Worm (Caenorhabditis elegans) whole organism, L1 larva: ENCODE results near the gene Y57G11C.8.
"Not testable (repeated sequence)": the region's sequence is repeated elsewhere in the genome, so short reads cannot be mapped to it uniquely, and the experiment has no call there.

Experiments
- aha-1 ChIP-seq: fragments of 150-350 bp; optimal IDR thresholded peaks from 2 replicates; lab custom pipeline; 2014; ENCODE audit warnings: missing biosample characterization, missing genetic modification characterization
- blmp-1 ChIP-seq: fragments of 150-350 bp; optimal IDR thresholded peaks from 2 replicates; lab custom pipeline; 2014; ENCODE audit warnings: missing biosample characterization, missing genetic modification characterization
- ceh-63 ChIP-seq: fragments of 200-800 bp; sonication (Bioruptor generic); optimal IDR thresholded peaks from 2 replicates; lab custom pipeline; 2018; ENCODE audit warnings: mild to moderate bottlenecking, missing genetic modification characterization, missing compliant biosample characterization
- ceh-8 ChIP-seq: fragments of 200-800 bp; sonication (Bioruptor generic); optimal IDR thresholded peaks from 2 replicates; lab custom pipeline; 2018; ENCODE audit warnings: mild to moderate bottlenecking, missing genetic modification characterization, moderate library complexity, missing compliant biosample characterization
- ceh-82 ChIP-seq, 3 experiments: fragments of 150-350 bp in 1 of 3; sonication (generic microtip) in 2 of 3; optimal IDR thresholded peaks; 2 replicates each; lab custom pipeline; 2014 to 2017; ENCODE audit warnings: missing biosample characterization in 3 of 3, missing genetic modification characterization in 3 of 3
- dpl-1 ChIP-seq, 3 experiments: fragments of 150-350 bp in 2 of 3; sonication (generic microtip) in 1 of 3; optimal IDR thresholded peaks; 2 replicates each; lab custom pipeline; 2014 to 2017; ENCODE audit warnings: missing biosample characterization in 3 of 3, missing genetic modification characterization in 3 of 3, missing genetic modification reagents in 3 of 3
- efl-1 ChIP-seq, 4 experiments: fragments of 150-350 bp; optimal IDR thresholded peaks in 3 of 4; peaks in 1 of 4; 1 replicate in 1 of 4; 2 replicates in 3 of 4; lab custom pipeline; 2014; ENCODE audit warnings: missing biosample characterization in 2 of 4, missing genetic modification characterization in 2 of 4, missing genetic modification reagents in 2 of 4
- efl-3 ChIP-seq: fragments of 200-800 bp; sonication (Bioruptor generic); optimal IDR thresholded peaks from 2 replicates; lab custom pipeline; 2018; ENCODE audit warnings: mild to moderate bottlenecking, missing genetic modification characterization, missing compliant biosample characterization
- egl-13 ChIP-seq: sonication (generic microtip); optimal IDR thresholded peaks from 2 replicates; lab custom pipeline; 2016; ENCODE audit warnings: missing genotype, missing genetic modification reagents, missing genetic modification characterization, missing compliant biosample characterization
- egl-27 ChIP-seq, 2 experiments: fragments of 150-350 bp in 1 of 2; sonication (generic microtip); optimal IDR thresholded peaks; 3 replicates each; lab custom pipeline; 2017 to 2018; ENCODE audit warnings: missing biosample characterization in 2 of 2, missing genetic modification characterization in 2 of 2, missing genetic modification reagents in 2 of 2
- jun-1 ChIP-seq: fragments of 150-350 bp; optimal IDR thresholded peaks from 2 replicates; lab custom pipeline; 2014; ENCODE audit warnings: missing biosample characterization, missing genetic modification reagents, missing genetic modification characterization
- lin-35 ChIP-seq, 2 experiments: fragments of 150-350 bp; optimal IDR thresholded peaks; 2 replicates each; lab custom pipeline; 2014; ENCODE audit warnings: missing biosample characterization in 2 of 2, missing genetic modification characterization in 2 of 2, missing genetic modification reagents in 2 of 2
- lin-39 ChIP-seq: fragments of 150-350 bp; optimal IDR thresholded peaks from 2 replicates; lab custom pipeline; 2014; ENCODE audit warnings: missing biosample characterization, missing genetic modification reagents, missing genetic modification characterization
- lir-3 ChIP-seq: sonication (generic microtip); optimal IDR thresholded peaks from 2 replicates; lab custom pipeline; 2016; ENCODE audit warnings: mild to moderate bottlenecking, missing genetic modification characterization, moderate library complexity, missing compliant biosample characterization; ENCODE audit not compliant: poor library complexity
- mef-2 ChIP-seq: fragments of 150-350 bp; optimal IDR thresholded peaks from 2 replicates; lab custom pipeline; 2014; ENCODE audit warnings: missing biosample characterization, missing genetic modification characterization
- mep-1 ChIP-seq: fragments of 150-350 bp; optimal IDR thresholded peaks from 2 replicates; lab custom pipeline; 2014; ENCODE audit warnings: missing biosample characterization, missing genetic modification characterization
- nhr-12 ChIP-seq: sonication (generic microtip); optimal IDR thresholded peaks from 2 replicates; lab custom pipeline; 2017; ENCODE audit warnings: missing biosample characterization, missing genetic modification characterization
- nhr-19 ChIP-seq: fragments of 200-800 bp; sonication (Bioruptor generic); conservative IDR thresholded peaks from 2 replicates; pipeline ENCODE4 v1.3.6; 2022; ENCODE audit warnings: missing genetic modification characterization, missing compliant biosample characterization
- nhr-20 ChIP-seq: sonication (generic microtip); optimal IDR thresholded peaks from 2 replicates; lab custom pipeline; 2016; ENCODE audit warnings: mild to moderate bottlenecking, missing genetic modification characterization, missing compliant biosample characterization
- nhr-237 ChIP-seq: fragments of 150-350 bp; optimal IDR thresholded peaks from 2 replicates; lab custom pipeline; 2014; ENCODE audit warnings: missing biosample characterization, missing genetic modification characterization
- nhr-84 ChIP-seq: sonication (generic microtip); optimal IDR thresholded peaks from 2 replicates; lab custom pipeline; 2017; ENCODE audit warnings: missing biosample characterization, missing genetic modification characterization
- pag-3 ChIP-seq: sonication (generic microtip); optimal IDR thresholded peaks from 2 replicates; lab custom pipeline; 2017; ENCODE audit warnings: missing genetic modification characterization, mild to moderate bottlenecking, missing compliant biosample characterization, antibody characterized with exemption, borderline replicate concordance; ENCODE audit not compliant: insufficient read depth
- pax-3 ChIP-seq: fragments of 200-800 bp; sonication (Bioruptor generic); optimal IDR thresholded peaks from 2 replicates; lab custom pipeline; 2018; ENCODE audit warnings: mild to moderate bottlenecking, missing genetic modification characterization, moderate library complexity, missing compliant biosample characterization
- pqm-1 ChIP-seq: sonication (generic microtip); optimal IDR thresholded peaks from 3 replicates; lab custom pipeline; 2017; ENCODE audit warnings: missing biosample characterization, missing genetic modification characterization
- rnt-1 ChIP-seq: sonication (generic microtip); optimal IDR thresholded peaks from 2 replicates; lab custom pipeline; 2016; ENCODE audit warnings: mild to moderate bottlenecking, missing genetic modification characterization, moderate library complexity, missing compliant biosample characterization
- sox-4 ChIP-seq: sonication (generic microtip); optimal IDR thresholded peaks from 2 replicates; lab custom pipeline; 2016; ENCODE audit warnings: missing genetic modification characterization, missing compliant biosample characterization
- tlp-1 ChIP-seq: fragments of 150-350 bp; optimal IDR thresholded peaks from 2 replicates; lab custom pipeline; 2014; ENCODE audit warnings: missing biosample characterization, missing genetic modification characterization
- unc-30 ChIP-seq: sonication (generic microtip); optimal IDR thresholded peaks from 2 replicates; lab custom pipeline; 2017; ENCODE audit warnings: missing biosample characterization, missing genetic modification characterization
- unc-86 ChIP-seq: sonication (generic microtip); optimal IDR thresholded peaks from 2 replicates; lab custom pipeline; 2016; ENCODE audit warnings: missing genetic modification characterization, missing compliant biosample characterization
- unc-98 ChIP-seq: fragments of 200-800 bp; sonication (Bioruptor generic); IDR thresholded peaks from 2 replicates; pipeline ENCODE4 v1.3.6; 2022; ENCODE audit warnings: missing genetic modification characterization, missing compliant biosample characterization

The Y57G11C.8 gene

DNA sequence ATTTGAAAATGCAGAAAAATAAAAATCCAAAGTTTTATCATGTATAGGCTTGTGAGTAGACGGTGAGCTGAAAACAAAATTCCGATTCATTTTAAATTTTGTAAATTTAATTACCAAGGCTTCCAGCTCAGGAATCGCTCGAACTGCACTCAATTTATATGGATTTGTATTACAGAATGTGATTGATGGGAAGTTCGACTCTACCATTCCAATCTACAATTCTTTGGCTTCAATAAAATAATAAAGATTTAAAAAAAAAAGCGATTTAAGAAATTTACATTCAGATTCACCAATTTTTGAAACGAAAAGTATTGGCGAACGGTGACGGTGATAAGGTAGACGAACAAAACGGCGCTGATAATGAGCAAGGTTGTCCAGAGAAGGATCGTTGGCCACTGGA, 11.0 kb upstream of the Y57G11C.8 start:
- no peak for TF ChIP-seq pqm-1
- TF ChIP-seq efl-1 (optimal IDR thresholded peaks at IDR 0.05; lab: Kevin White, UChicago), result no peak
- TF ChIP-seq efl-1 (GFP tag; optimal IDR thresholded peaks at IDR 0.05 in 1 of 2; lab: Kevin White, UChicago), result peak in 1 of 2 experiments; percentile 42
- TF ChIP-seq, all 84 proteins: peak for 1

DNA sequence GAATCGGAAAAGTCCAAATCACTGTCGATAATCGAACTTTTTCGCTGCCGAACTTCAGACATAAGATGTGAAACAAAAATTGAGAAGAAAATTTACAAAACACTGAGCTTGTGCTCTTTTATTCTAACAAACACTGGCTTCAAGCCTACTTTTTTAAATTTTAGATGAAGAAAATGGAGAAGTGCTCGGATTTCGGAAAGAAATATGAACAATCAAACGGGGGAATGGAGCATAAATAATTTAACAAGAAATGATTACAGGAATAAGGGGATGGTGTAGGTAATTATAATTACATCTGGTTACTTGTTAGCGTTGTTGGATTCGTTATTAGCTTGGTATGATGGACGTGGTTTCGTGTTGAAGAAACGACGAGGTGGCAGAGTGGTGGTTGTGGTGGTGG, 10.3 kb upstream of the Y57G11C.8 start, which contains the start of gene degl-1:
degl-1 (minus strand) TSS at position 101 of the 400 bp plus-strand sequence.
- TF ChIP-seq nhr-84 (tag; lab: Kevin White, UChicago) (no peak), nhr-20 (no peak), unc-30 (tag; lab: Kevin White, UChicago) (no peak), rnt-1 (tag; lab: Kevin White, UChicago) (no peak), nhr-19 (GFP tag; lab: Robert Waterston, UW) (no peak)

- TF ChIP-seq aha-1 (no peak), dpl-1 (GFP tag; optimal IDR thresholded peaks at IDR 0.05; lab: Kevin White, UChicago) (peak in 1 of 3 experiments; percentile 10), efl-1 (optimal IDR thresholded peaks at IDR 0.05; lab: Kevin White, UChicago) (no peak), efl-1 (GFP tag; optimal IDR thresholded peaks at IDR 0.05 in 1 of 2; lab: Kevin White, UChicago) (peak in 1 of 2 experiments; percentile 60), egl-27 (tag; optimal IDR thresholded peaks at IDR 0.05; lab: Kevin White, UChicago) (no peak), pag-3 (tag; lab: Kevin White, UChicago) (no peak), efl-3 (no peak), sox-4 (no peak), tlp-1 (tag; lab: Kevin White, UChicago) (no peak), nhr-12 (tag; lab: Kevin White, UChicago) (no peak), mep-1 (tag; lab: Kevin White, UChicago) (no peak), ceh-8 (GFP tag; lab: Kevin White, UChicago) (no peak), nhr-237 (tag; lab: Kevin White, UChicago) (no peak), pqm-1 (no peak), jun-1 (tag; lab: Kevin White, UChicago) (no peak), blmp-1 (tag; lab: Kevin White, UChicago) (no peak), ceh-63 (GFP tag; lab: Kevin White, UChicago) (no peak), egl-13 (tag; lab: Kevin White, UChicago) (no peak), pax-3 (tag; lab: Kevin White, UChicago) (no peak), mef-2 (tag; lab: Kevin White, UChicago) (no peak), lin-39 (tag; lab: Kevin White, UChicago) (no peak), unc-86 (tag; lab: Kevin White, UChicago) (peak; percentile 68), unc-98 (GFP tag; lab: Robert Waterston, UW) (no peak), lir-3 (tag; lab: Kevin White, UChicago) (no peak)
Measured at ce11 chrIV:14773280-14774071, 8.2 kb upstream of the Y57G11C.8 start, which contains the start of gene Y57G11C.36. Gene Y57G11C.36 (minus strand): TSS chrIV:14773781.

DNA sequence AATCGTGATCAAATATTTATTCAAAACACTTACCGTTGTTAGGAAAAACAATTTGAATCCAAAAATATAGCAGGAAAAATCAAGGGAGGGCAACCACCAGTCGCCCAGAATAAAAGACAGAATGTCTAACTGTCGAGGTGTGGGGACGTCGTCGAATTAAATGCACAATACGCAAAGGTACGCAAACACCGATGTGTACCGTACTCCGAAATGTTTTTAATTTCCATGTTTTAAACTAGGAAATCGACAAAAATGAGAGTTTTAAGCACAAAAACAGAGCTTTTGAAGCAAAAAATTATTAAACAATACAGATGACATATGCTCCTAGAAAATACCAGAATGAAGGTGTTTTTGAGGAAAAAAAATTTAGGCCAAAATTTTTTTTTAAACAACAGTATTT, 7.2 kb upstream of the Y57G11C.8 start, which contains the start of gene Y57G11C.51:
Y57G11C.51 (minus strand) TSS at position 101 of the 400 bp plus-strand sequence.
- TF ChIP-seq unc-30 (tag; lab: Kevin White, UChicago); ceh-82 (tag; optimal IDR thresholded peaks at IDR 0.05; lab: Kevin White, UChicago); lin-35 (GFP tag; optimal IDR thresholded peaks at IDR 0.05; lab: Kevin White, UChicago): not testable (repeated sequence)
- TF ChIP-seq, all 84 proteins: peak for 0; not testable (repeated sequence) for 84

ce11 chrIV:14780566-14780965, 1.1 kb upstream of the Y57G11C.8 start:
- peak in 1 of 2 experiments; percentile 29 for TF ChIP-seq efl-1 (optimal IDR thresholded peaks at IDR 0.05; lab: Kevin White, UChicago)
- TF ChIP-seq efl-1 (GFP tag; optimal IDR thresholded peaks at IDR 0.05 in 1 of 2; lab: Kevin White, UChicago), result peak in 1 of 2 experiments; percentile 8
